Fruit fly (Drosophila melanogaster) whole organism, pupa: ENCODE data around the gene scyl.

Experiments used
- CG12605 ChIP-seq: fragments of 200-800 bp; sonication (Bioruptor generic); IDR thresholded peaks from 2 replicates; pipeline ENCODE4 v1.3.6; 2022; ENCODE audit warnings: missing biosample characterization, missing genetic modification characterization
- CG13204 ChIP-seq: fragments of 200-800 bp; sonication (Bioruptor generic); optimal IDR thresholded peaks from 2 replicates; lab custom pipeline; 2018; ENCODE audit warnings: missing biosample characterization, mild to moderate bottlenecking, missing genetic modification characterization, moderate library complexity
- CG14655 ChIP-seq: fragments of 200-800 bp; sonication (Bioruptor generic); optimal IDR thresholded peaks from 3 replicates; lab custom pipeline; 2017; ENCODE audit warnings: mild to moderate bottlenecking, missing biosample characterization, missing genetic modification reagents, missing genetic modification characterization
- CG34367 ChIP-seq: fragments of 200-800 bp; sonication (Bioruptor generic); optimal IDR thresholded peaks from 2 replicates; lab custom pipeline; 2018; ENCODE audit warnings: missing biosample characterization, mild to moderate bottlenecking, missing genetic modification characterization
- CG8301 ChIP-seq: fragments of 200-800 bp; sonication (Bioruptor generic); optimal IDR thresholded peaks from 2 replicates; lab custom pipeline; 2018; ENCODE audit warnings: missing biosample characterization, mild to moderate bottlenecking, missing genetic modification characterization
- D1 ChIP-seq: fragments of 200-800 bp; sonication (Bioruptor generic); optimal IDR thresholded peaks from 2 replicates; lab custom pipeline; 2018; ENCODE audit warnings: missing biosample characterization, mild to moderate bottlenecking, missing genetic modification characterization, moderate library complexity
- Pif1B ChIP-seq: fragments of 200-800 bp; sonication (Bioruptor generic); optimal IDR thresholded peaks from 3 replicates; lab custom pipeline; 2016; ENCODE audit warnings: missing biosample characterization, missing genetic modification characterization
- rn ChIP-seq: fragments of 200-800 bp; sonication (Bioruptor generic); IDR thresholded peaks from 2 replicates; pipeline ENCODE4 v1.3.6; 2022; ENCODE audit warnings: missing biosample characterization, missing genetic modification characterization

DNA sequence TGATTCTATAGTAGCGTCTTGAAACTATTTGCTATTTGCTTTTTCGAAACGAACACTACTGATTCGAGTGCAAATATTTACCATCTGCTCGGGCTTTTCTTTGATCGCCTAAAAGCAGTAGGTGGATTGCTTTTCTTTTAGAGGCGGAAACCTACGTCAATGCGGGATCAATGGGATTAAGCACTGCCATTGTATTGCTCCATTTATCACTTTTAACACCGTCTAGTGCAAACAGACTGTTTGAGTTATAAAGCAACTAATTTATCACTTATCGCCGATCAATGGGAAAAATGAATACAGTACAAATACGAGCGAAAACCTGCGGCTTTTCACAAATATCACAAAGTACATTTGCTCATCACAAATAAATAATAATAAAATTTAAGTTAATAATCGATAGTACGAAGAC is 34.5 kb downstream of the scyl start:
- TF ChIP-seq Pif1B (GFP tag; lab: Kevin White, UChicago) (no peak), rn (GFP tag; lab: Robert Waterston, UW) (no peak), D1 (tag; lab: Kevin White, UChicago) (no peak), CG14655 (GFP tag; lab: Kevin White, UChicago) (no peak), CG8301 (tag; lab: Kevin White, UChicago) (no peak), CG34367 (tag; lab: Kevin White, UChicago) (no peak), CG13204 (no peak), CG12605 (GFP tag; lab: Robert Waterston, UW) (no peak)
